Fruit fly (Drosophila melanogaster): ENCODE measurements around the gene Act87E.

DNA sequence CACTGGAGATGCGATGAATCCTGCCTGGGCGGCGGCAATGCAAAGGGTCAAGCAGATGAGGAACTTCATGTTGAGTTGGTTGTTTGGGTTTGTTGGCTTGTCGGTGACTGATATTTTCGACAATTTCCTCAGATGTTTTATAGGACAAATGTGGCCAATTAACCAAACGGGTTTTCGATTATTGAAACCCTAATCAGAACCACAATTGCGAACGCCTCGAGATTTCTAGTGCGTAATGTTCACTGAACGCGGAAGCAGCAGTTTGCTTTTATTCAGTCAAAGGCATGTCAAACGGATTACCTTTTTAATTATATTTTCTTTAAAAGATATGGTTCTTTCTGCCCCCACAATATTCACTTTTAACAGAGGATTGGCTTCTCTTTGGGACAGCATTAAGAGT lies 28.7 kb upstream of the Act87E start, which contains the start of gene CG14374:
- TF ChIP-seq Myc (optimal IDR thresholded peaks at IDR 0.05) (no peak), OdsH (GFP tag; optimal IDR thresholded peaks at IDR 0.05) (no peak), woc (GFP tag; optimal IDR thresholded peaks at IDR 0.05) (no peak), psq (GFP tag; optimal IDR thresholded peaks at IDR 0.05) (no peak), Hr83 (GFP tag; optimal IDR thresholded peaks at IDR 0.05; ENCODE audit: poor library complexity, severe bottlenecking) (no peak), pan (optimal IDR thresholded peaks at IDR 0.05) (no peak)
